Worm (Caenorhabditis elegans): ENCODE measurements around the gene obr-2.

The obr-2 gene

DNA sequence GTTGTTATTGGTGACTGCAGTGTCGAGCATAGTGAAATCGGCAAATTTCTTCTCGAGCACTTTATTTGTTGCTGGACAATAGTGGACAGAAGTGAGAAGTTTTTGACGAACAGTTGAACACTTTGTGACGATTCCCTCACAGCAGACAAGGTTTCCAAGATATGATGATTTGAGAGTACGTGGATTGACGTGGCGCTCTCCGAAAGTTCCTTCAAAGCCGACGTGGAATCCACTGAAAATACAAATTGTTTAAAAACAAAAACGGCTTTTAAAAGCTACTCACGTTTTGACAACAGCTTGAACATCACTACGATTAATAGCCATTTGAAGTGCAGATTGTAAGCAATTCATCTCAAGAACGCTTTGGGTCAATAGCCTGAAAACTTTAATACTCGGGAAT is 44.9 kb upstream of the obr-2 start:
- TF ChIP-seq ztf-28 (GFP tag; IDR thresholded peaks at IDR 0.05): no peak
- no peak for TF ChIP-seq lin-54 (GFP tag; optimal IDR thresholded peaks at IDR 0.05)
- TF ChIP-seq nhr-80 (tag; optimal IDR thresholded peaks at IDR 0.05): no peak
- no peak for TF ChIP-seq Y53F4B.3 (GFP tag; IDR thresholded peaks at IDR 0.05)
- TF ChIP-seq cebp-1 (GFP tag; IDR thresholded peaks at IDR 0.05): no peak
- no peak for TF ChIP-seq cebp-1 (tag; optimal IDR thresholded peaks at IDR 0.05)
- no peak for TF ChIP-seq repo-1 (tag; optimal IDR thresholded peaks at IDR 0.05)
- TF ChIP-seq akir-1 (GFP tag; optimal IDR thresholded peaks at IDR 0.05): no peak
- peak; percentile 60; the same call in 1 of the 2 replicates for TF ChIP-seq lin-26 (GFP tag; IDR thresholded peaks at IDR 0.05)

DNA sequence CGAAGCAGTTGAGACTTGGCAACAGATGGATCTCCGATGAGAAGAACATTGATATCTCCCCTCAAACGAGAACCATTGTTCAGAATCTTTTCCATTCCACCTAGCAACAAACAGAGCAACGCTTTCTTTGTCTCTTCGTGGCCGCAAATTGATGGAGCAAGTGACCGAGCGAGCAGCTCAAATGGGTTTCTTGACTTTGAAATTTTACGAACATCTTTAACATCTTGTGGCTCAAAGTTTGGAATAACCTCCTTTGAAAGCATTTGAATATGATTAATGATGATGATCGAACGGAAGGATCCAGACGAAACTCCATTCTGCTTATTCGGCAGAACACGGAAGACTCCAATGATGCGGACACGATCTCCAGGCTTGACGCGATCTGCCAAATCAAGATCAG is 44.4 kb upstream of the obr-2 start:
- no peak for TF ChIP-seq T07F8.4 (tag; optimal IDR thresholded peaks at IDR 0.05)
- no peak for TF ChIP-seq bed-1 (GFP tag; IDR thresholded peaks at IDR 0.05)
- no peak for TF ChIP-seq mxl-1 (tag; optimal IDR thresholded peaks at IDR 0.05)
- no peak for TF ChIP-seq hmg-20 (GFP tag; IDR thresholded peaks at IDR 0.05)
- TF ChIP-seq lin-26 (GFP tag; IDR thresholded peaks at IDR 0.05): no peak
- TF ChIP-seq nhr-179 (tag; optimal IDR thresholded peaks at IDR 0.05): no peak
- no peak for TF ChIP-seq pha-4 (tag; optimal IDR thresholded peaks at IDR 0.05)
- no peak for TF ChIP-seq dpff-1 (tag; optimal IDR thresholded peaks at IDR 0.05)
- no peak for TF ChIP-seq fkh-3 (tag; optimal IDR thresholded peaks at IDR 0.05)
- TF ChIP-seq F33H1.4 (GFP tag; IDR thresholded peaks at IDR 0.05): no peak
- TF ChIP-seq ama-1 (optimal IDR thresholded peaks at IDR 0.05): no peak
- no peak for TF ChIP-seq ama-1 (GFP tag; optimal IDR thresholded peaks at IDR 0.05)
- no peak for TF ChIP-seq ztf-25 (GFP tag; IDR thresholded peaks at IDR 0.05)
- TF ChIP-seq tbx-9 (tag; optimal IDR thresholded peaks at IDR 0.05; ENCODE audit: borderline replicate concordance): no peak
- no peak for TF ChIP-seq repo-1 (tag; optimal IDR thresholded peaks at IDR 0.05)
- TF ChIP-seq nhr-90 (tag; optimal IDR thresholded peaks at IDR 0.05): no peak
- no peak for TF ChIP-seq cebp-1 (GFP tag; IDR thresholded peaks at IDR 0.05)
- TF ChIP-seq cebp-1 (tag; optimal IDR thresholded peaks at IDR 0.05): no peak
- TF ChIP-seq K12H6.12 (tag; optimal IDR thresholded peaks at IDR 0.05): no peak
- no peak for TF ChIP-seq nhr-80 (tag; optimal IDR thresholded peaks at IDR 0.05)
- TF ChIP-seq egrh-3 (GFP tag; IDR thresholded peaks at IDR 0.05): no peak
- no peak for TF ChIP-seq xnd-1 (tag; optimal IDR thresholded peaks at IDR 0.05)

DNA sequence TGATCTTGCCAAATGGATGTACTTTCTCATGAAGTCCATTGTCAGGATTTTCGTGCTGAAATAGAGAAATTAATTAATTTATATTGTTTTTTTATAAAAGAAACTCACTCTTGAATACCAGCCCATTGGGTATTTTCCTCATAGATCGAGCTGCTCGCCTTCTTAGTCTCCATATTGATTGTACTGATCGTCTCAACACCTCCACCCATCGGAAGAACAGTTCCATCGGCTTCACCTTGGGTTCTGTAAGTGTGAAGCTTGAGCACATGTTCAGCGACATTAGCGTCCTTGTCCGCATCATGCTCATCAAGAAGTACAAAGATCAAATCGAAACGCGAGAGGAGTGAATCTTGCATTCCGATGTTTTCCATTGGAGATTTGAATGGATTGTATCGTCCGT is 43.7 kb upstream of the obr-2 start:
- no peak for TF ChIP-seq ekl-4 (GFP tag; IDR thresholded peaks at IDR 0.05)
- TF ChIP-seq C17E4.6 (GFP tag; IDR thresholded peaks at IDR 0.05): no peak
- no peak for TF ChIP-seq lsy-27 (tag; optimal IDR thresholded peaks at IDR 0.05; ENCODE audit: borderline replicate concordance, insufficient read depth)
- TF ChIP-seq pha-4 (tag; optimal IDR thresholded peaks at IDR 0.05): no peak
- no peak for TF ChIP-seq lin-40 (tag; optimal IDR thresholded peaks at IDR 0.05)
- no peak for TF ChIP-seq mcd-1 (GFP tag; IDR thresholded peaks at IDR 0.05)
- TF ChIP-seq F57A8.1 (GFP tag; optimal IDR thresholded peaks at IDR 0.05): no peak
- TF ChIP-seq ztf-26 (tag; optimal IDR thresholded peaks at IDR 0.05): no peak
- no peak for TF ChIP-seq rpc-1 (optimal IDR thresholded peaks at IDR 0.05)
- no peak for TF ChIP-seq rpc-1 (tag; optimal IDR thresholded peaks at IDR 0.05)
- no peak for TF ChIP-seq F10E7.11 (tag; optimal IDR thresholded peaks at IDR 0.05)
- no peak for TF ChIP-seq gei-17 (GFP tag; optimal IDR thresholded peaks at IDR 0.05)
- TF ChIP-seq Y53G8AR.9 (GFP tag; conservative IDR thresholded peaks at IDR 0.05): no peak
- TF ChIP-seq ceh-100 (GFP tag; IDR thresholded peaks at IDR 0.05): no peak
- no peak for TF ChIP-seq somi-1 (GFP tag; optimal IDR thresholded peaks at IDR 0.05)
- no peak for TF ChIP-seq tbx-9 (tag; optimal IDR thresholded peaks at IDR 0.05; ENCODE audit: borderline replicate concordance)
- TF ChIP-seq ceh-40 (GFP tag; IDR thresholded peaks at IDR 0.05): no peak
- TF ChIP-seq Y56A3A.18 (GFP tag; IDR thresholded peaks at IDR 0.05): no peak
- no peak for TF ChIP-seq nfyb-1 (GFP tag; IDR thresholded peaks at IDR 0.05)
